Worm (Caenorhabditis elegans) whole organism, midembryonic: ENCODE results near the gene R07A4.3.

Experiments used
- cog-1 ChIP-seq: sonication (generic microtip); optimal IDR thresholded peaks from 2 replicates; lab custom pipeline; 2016; ENCODE audit warnings: missing genetic modification characterization, missing compliant biosample characterization
- ref-1 ChIP-seq: fragments of 200-800 bp; sonication (Bioruptor generic); conservative IDR thresholded peaks from 2 replicates; pipeline ENCODE4 v1.3.6; 2022; ENCODE audit warnings: missing genetic modification reagents, missing genetic modification characterization, missing compliant biosample characterization
- ztf-29 ChIP-seq: fragments of 200-800 bp; sonication (Bioruptor generic); IDR thresholded peaks from 2 replicates; pipeline ENCODE4 v1.3.6; 2022; ENCODE audit warnings: missing genetic modification reagents, missing genetic modification characterization, missing compliant biosample characterization

- TF ChIP-seq ztf-29 (GFP tag; lab: Robert Waterston, UW) (no peak), cog-1 (tag; lab: Kevin White, UChicago) (no peak), ref-1 (GFP tag; lab: Robert Waterston, UW) (no peak)
Observed at ce11 chrX:10769959-10770358, 16.5 kb downstream of the R07A4.3 start.
